Worm (Caenorhabditis elegans): ENCODE data around the gene shc-3.

Gene shc-3

ce11 chrX:13736679-13737078, 19.3 kb downstream of the shc-3 start:
- TF ChIP-seq ets-4 (tag; optimal IDR thresholded peaks at IDR 0.05) = no peak
- no peak for TF ChIP-seq npax-4 (tag; optimal IDR thresholded peaks at IDR 0.05)
- no peak for TF ChIP-seq ceh-14 (tag; optimal IDR thresholded peaks at IDR 0.05)
- no peak for TF ChIP-seq pax-1 (tag; optimal IDR thresholded peaks at IDR 0.05)
- TF ChIP-seq tbx-7 (tag; optimal IDR thresholded peaks at IDR 0.05) = no peak
- no peak for TF ChIP-seq ceh-34 (tag; optimal IDR thresholded peaks at IDR 0.05)
- TF ChIP-seq unc-3 (GFP tag; conservative IDR thresholded peaks at IDR 0.05) = no peak
- no peak for TF ChIP-seq unc-3 (tag; optimal IDR thresholded peaks at IDR 0.05)
- no peak for TF ChIP-seq ceh-19 (GFP tag; optimal IDR thresholded peaks at IDR 0.05)
- no peak for TF ChIP-seq che-1 (tag; optimal IDR thresholded peaks at IDR 0.05)

ce11 chrX:13739125-13739820, 21.9 kb downstream of the shc-3 start:
- no peak for TF ChIP-seq sox-4 (tag; optimal IDR thresholded peaks at IDR 0.05)
- TF ChIP-seq unc-42 (tag; optimal IDR thresholded peaks at IDR 0.05) = peak; percentile 79
- TF ChIP-seq nfya-1 (tag; optimal IDR thresholded peaks at IDR 0.05) = peak; percentile 2
- TF ChIP-seq ttx-3 (tag; optimal IDR thresholded peaks at IDR 0.05) = peak; percentile 20
- TF ChIP-seq ceh-31 (tag; optimal IDR thresholded peaks at IDR 0.05) = peak; percentile 37

ce11 chrX:13743371-13743770, 26.0 kb downstream of the shc-3 start:
- TF ChIP-seq ahr-1 (tag; optimal IDR thresholded peaks at IDR 0.05) = no peak
- TF ChIP-seq Y22D7AL.16 (tag; optimal IDR thresholded peaks at IDR 0.05) = no peak
- TF ChIP-seq tbx-7 (tag; optimal IDR thresholded peaks at IDR 0.05) = no peak
- no peak for TF ChIP-seq C08G9.2 (tag; optimal IDR thresholded peaks at IDR 0.05)
- no peak for TF ChIP-seq nhr-11 (tag; optimal IDR thresholded peaks at IDR 0.05)
- TF ChIP-seq T23F11.4 (GFP tag; optimal IDR thresholded peaks at IDR 0.05) = no peak
- TF ChIP-seq fkh-6 (tag; optimal IDR thresholded peaks at IDR 0.05) = no peak
- TF ChIP-seq zip-5 (tag; optimal IDR thresholded peaks at IDR 0.05) = no peak
- TF ChIP-seq pag-3 (tag; optimal IDR thresholded peaks at IDR 0.05; ENCODE audit: borderline replicate concordance) = no peak
- no peak for TF ChIP-seq dve-1 (tag; optimal IDR thresholded peaks at IDR 0.05)
- no peak for TF ChIP-seq K09A11.1 (tag; optimal IDR thresholded peaks at IDR 0.05; ENCODE audit: insufficient read depth)
- TF ChIP-seq nhr-232 (tag; optimal IDR thresholded peaks at IDR 0.05) = no peak
- TF ChIP-seq ceh-34 (tag; optimal IDR thresholded peaks at IDR 0.05) = no peak
- no peak for TF ChIP-seq sdc-2 (tag; optimal IDR thresholded peaks at IDR 0.05)

- TF ChIP-seq dmd-4 (tag; optimal IDR thresholded peaks at IDR 0.05; ENCODE audit: borderline replicate concordance) = no peak
- TF ChIP-seq ceh-18 (tag; optimal IDR thresholded peaks at IDR 0.05) = peak; percentile 50
These were observed 27.3 kb downstream of the shc-3 start for ce11 chrX:13744543-13745113.

ce11 chrX:13745558-13745957, 28.2 kb downstream of the shc-3 start:
- no peak for TF ChIP-seq unc-55 (GFP tag; optimal IDR thresholded peaks at IDR 0.05)
- no peak for TF ChIP-seq rnt-1 (tag; optimal IDR thresholded peaks at IDR 0.05)
- no peak for TF ChIP-seq odd-2 (tag; optimal IDR thresholded peaks at IDR 0.05)
- no peak for TF ChIP-seq pha-2 (tag; optimal IDR thresholded peaks at IDR 0.05)
- no peak for TF ChIP-seq tbx-7 (tag; optimal IDR thresholded peaks at IDR 0.05)
- no peak for TF ChIP-seq pat-9 (tag; optimal IDR thresholded peaks at IDR 0.05)
- no peak for TF ChIP-seq dmd-4 (tag; optimal IDR thresholded peaks at IDR 0.05; ENCODE audit: borderline replicate concordance)
- no peak for TF ChIP-seq che-1 (tag; optimal IDR thresholded peaks at IDR 0.05)
- TF ChIP-seq Y22D7AL.16 (tag; optimal IDR thresholded peaks at IDR 0.05) = no peak
- TF ChIP-seq ceh-45 (GFP tag; IDR thresholded peaks at IDR 0.05) = no peak
- TF ChIP-seq hlh-15 (tag; optimal IDR thresholded peaks at IDR 0.05) = no peak
